Worm (Caenorhabditis elegans) whole organism, young adult: ENCODE results near the gene F37B12.1.

Experiments used
- K11D2.4 ChIP-seq: fragments of 200-800 bp; sonication (Bioruptor generic); IDR thresholded peaks from 2 replicates; pipeline ENCODE4 v1.3.6; 2022; ENCODE audit warnings: missing genetic modification reagents, missing genetic modification characterization, missing compliant biosample characterization
- ama-1 ChIP-seq, 3 experiments: fragments of 150-350 bp in 1 of 3; sonication (generic microtip) in 2 of 3; optimal IDR thresholded peaks; 2 replicates each; lab custom pipeline; 2014 to 2018; ENCODE audit warnings: missing biosample characterization in 2 of 3, missing genetic modification characterization in 2 of 3, missing genetic modification reagents in 2 of 3
- ets-4 ChIP-seq: fragments of 200-800 bp; sonication (Bioruptor generic); optimal IDR thresholded peaks from 2 replicates; lab custom pipeline; 2018; ENCODE audit warnings: mild to moderate bottlenecking, missing genetic modification characterization, missing compliant biosample characterization

DNA sequence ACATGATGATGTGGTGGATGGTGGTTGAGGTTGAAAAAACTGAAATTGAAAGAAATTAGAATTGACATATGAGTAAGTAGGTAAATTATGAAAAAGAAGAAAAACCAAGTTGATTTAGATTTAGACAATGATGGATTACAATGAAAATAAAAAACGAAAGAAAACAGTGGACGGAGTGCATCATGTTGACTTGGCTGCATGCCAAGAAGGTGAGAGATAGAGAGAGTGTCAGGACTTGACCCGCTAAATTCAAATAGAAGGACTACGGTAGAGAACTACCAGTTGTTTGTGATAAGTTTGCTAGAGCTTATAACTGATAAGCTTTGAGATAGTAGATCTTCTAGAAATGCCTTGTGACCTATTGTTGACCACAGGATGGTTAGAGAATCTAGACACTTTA lies 32.0 kb upstream of the F37B12.1 start, which contains the start of gene T24B8.3:
- TF ChIP-seq ets-4 (GFP tag; lab: Kevin White, UChicago), result no peak
- TF ChIP-seq ama-1 (optimal IDR thresholded peaks at IDR 0.05; lab: Kevin White, UChicago), result no peak
- no peak for TF ChIP-seq ama-1 (GFP tag; optimal IDR thresholded peaks at IDR 0.05; lab: Kevin White, UChicago)
- no peak for TF ChIP-seq K11D2.4 (GFP tag; lab: Robert Waterston, UW)
